Worm (Caenorhabditis elegans) whole organism, L1 larva: Measurements from ENCODE around the gene fahd-1.

ENCODE experiments used
- efl-1 ChIP-seq, 4 experiments: fragments of 150-350 bp; optimal IDR thresholded peaks in 3 of 4; peaks in 1 of 4; 1 replicate in 1 of 4; 2 replicates in 3 of 4; lab custom pipeline; 2014; ENCODE audit warnings: missing biosample characterization in 2 of 4, missing genetic modification characterization in 2 of 4, missing genetic modification reagents in 2 of 4
- egl-27 ChIP-seq, 2 experiments: fragments of 150-350 bp in 1 of 2; sonication (generic microtip); optimal IDR thresholded peaks; 3 replicates each; lab custom pipeline; 2017 to 2018; ENCODE audit warnings: missing biosample characterization in 2 of 2, missing genetic modification characterization in 2 of 2, missing genetic modification reagents in 2 of 2
- jun-1 ChIP-seq: fragments of 150-350 bp; optimal IDR thresholded peaks from 2 replicates; lab custom pipeline; 2014; ENCODE audit warnings: missing biosample characterization, missing genetic modification reagents, missing genetic modification characterization
- snpc-4 ChIP-seq: fragments of 150-350 bp; optimal IDR thresholded peaks from 2 replicates; lab custom pipeline; 2014; ENCODE audit warnings: missing biosample characterization, missing genetic modification characterization
- sox-4 ChIP-seq: sonication (generic microtip); optimal IDR thresholded peaks from 2 replicates; lab custom pipeline; 2016; ENCODE audit warnings: missing genetic modification characterization, missing compliant biosample characterization
- ztf-11 ChIP-seq, 2 experiments: sonication (generic microtip); optimal IDR thresholded peaks; 2 replicates each; lab custom pipeline; 2016 to 2017; ENCODE audit warnings: missing genetic modification characterization in 2 of 2, missing biosample characterization in 1 of 2, missing compliant biosample characterization in 1 of 2

DNA sequence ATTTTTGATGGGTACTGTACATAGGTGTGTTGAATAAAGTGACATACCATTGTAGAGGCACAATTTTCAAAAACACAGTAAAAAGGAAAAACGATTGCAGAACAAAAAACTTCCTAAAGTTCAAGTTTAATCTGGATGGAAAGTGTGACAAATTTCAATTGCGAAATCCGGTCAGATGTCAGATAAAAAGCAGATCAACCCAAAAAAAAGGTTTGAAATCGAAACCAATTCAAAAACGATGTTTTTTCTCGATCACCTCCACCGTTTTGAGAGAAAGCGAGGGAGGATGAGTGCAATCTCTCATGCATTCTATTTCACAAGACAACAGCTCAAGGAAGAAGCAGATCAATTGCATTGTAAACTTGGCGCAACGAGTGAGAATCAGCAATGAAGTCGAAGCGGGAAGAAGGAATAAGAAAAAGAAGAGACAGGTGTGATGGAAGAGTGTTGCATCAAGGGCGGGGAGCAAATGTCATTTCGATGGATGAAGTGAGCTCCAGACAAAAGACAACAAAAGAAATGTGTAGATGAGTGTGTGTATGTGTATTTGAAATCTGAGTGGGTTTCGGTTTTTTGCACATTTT lies 11.8 kb upstream of the fahd-1 start:
- TF ChIP-seq ztf-11 (tag; optimal IDR thresholded peaks at IDR 0.05; lab: Kevin White, UChicago) (no peak), egl-27 (tag; optimal IDR thresholded peaks at IDR 0.05; lab: Kevin White, UChicago) (no peak), snpc-4 (no peak), jun-1 (tag; lab: Kevin White, UChicago) (no peak), sox-4 (tag; lab: Kevin White, UChicago) (no peak), efl-1 (optimal IDR thresholded peaks at IDR 0.05; lab: Kevin White, UChicago) (no peak), efl-1 (GFP tag; optimal IDR thresholded peaks at IDR 0.05 in 1 of 2; lab: Kevin White, UChicago) (peak in 1 of 2 experiments; percentile 61)
